Worm (Caenorhabditis elegans) whole organism, L2 larva: ENCODE measurements around the gene hrg-4.
A peak's percentile ranks its signal among the peaks of the same experiment; 100 is the strongest.
"Not testable (repeated sequence)": the region's sequence is repeated elsewhere in the genome, so short reads cannot be mapped to it uniquely, and the experiment has no call there.

Source experiments
- C34F6.9 ChIP-seq: fragments of 150-350 bp; optimal IDR thresholded peaks from 2 replicates; lab custom pipeline; 2014; ENCODE audit warnings: missing biosample characterization, missing genetic modification characterization
- F13H6.1 ChIP-seq: sonication (generic microtip); optimal IDR thresholded peaks from 2 replicates; lab custom pipeline; 2016; ENCODE audit warnings: missing genetic modification characterization, missing compliant biosample characterization
- R02D3.7 ChIP-seq: fragments of 150-350 bp; optimal IDR thresholded peaks from 2 replicates; lab custom pipeline; 2014; ENCODE audit warnings: missing biosample characterization, missing genetic modification characterization
- aly-2 ChIP-seq: fragments of 150-350 bp; optimal IDR thresholded peaks from 2 replicates; lab custom pipeline; 2014; ENCODE audit warnings: missing biosample characterization, missing genetic modification characterization
- ama-1 ChIP-seq: fragments of 150-350 bp; optimal IDR thresholded peaks from 2 replicates; lab custom pipeline; 2018; ENCODE audit warnings: inconsistent platforms
- ceh-16 ChIP-seq: fragments of 150-350 bp; optimal IDR thresholded peaks from 2 replicates; lab custom pipeline; 2014; ENCODE audit warnings: missing biosample characterization, missing genetic modification characterization
- ceh-82 ChIP-seq: fragments of 150-350 bp; optimal IDR thresholded peaks from 2 replicates; lab custom pipeline; 2014; ENCODE audit warnings: missing biosample characterization, missing genetic modification characterization
- crh-2 ChIP-seq: sonication (generic microtip); optimal IDR thresholded peaks from 2 replicates; lab custom pipeline; 2017; ENCODE audit warnings: missing biosample characterization, missing genetic modification characterization
- dmd-4 ChIP-seq: sonication (generic microtip); optimal IDR thresholded peaks from 2 replicates; lab custom pipeline; 2017; ENCODE audit warnings: missing biosample characterization, missing genetic modification characterization
- elt-1 ChIP-seq: fragments of 150-350 bp; optimal IDR thresholded peaks from 2 replicates; lab custom pipeline; 2014; ENCODE audit warnings: missing biosample characterization, missing genetic modification characterization
- elt-3 ChIP-seq: sonication (generic microtip); optimal IDR thresholded peaks from 2 replicates; lab custom pipeline; 2017; ENCODE audit warnings: missing biosample characterization, missing genetic modification characterization
- fos-1 ChIP-seq: fragments of 150-350 bp; optimal IDR thresholded peaks from 2 replicates; lab custom pipeline; 2014; ENCODE audit warnings: missing biosample characterization, missing genetic modification characterization
- gmeb-1 ChIP-seq: fragments of 150-350 bp; optimal IDR thresholded peaks from 2 replicates; lab custom pipeline; 2014; ENCODE audit warnings: missing biosample characterization, missing genetic modification characterization
- lin-11 ChIP-seq: fragments of 150-350 bp; sonication (generic microtip); optimal IDR thresholded peaks from 2 replicates; lab custom pipeline; 2014; ENCODE audit warnings: missing biosample characterization, missing genetic modification characterization, inconsistent platforms, mixed read lengths
- lin-39 ChIP-seq: fragments of 150-350 bp; optimal IDR thresholded peaks from 2 replicates; lab custom pipeline; 2014; ENCODE audit warnings: missing biosample characterization, missing genetic modification reagents, missing genetic modification characterization
- lsy-2 ChIP-seq, 2 experiments: fragments of 150-350 bp in 1 of 2; sonication (generic microtip) in 1 of 2; optimal IDR thresholded peaks; 2 replicates each; lab custom pipeline; 2014 to 2017; ENCODE audit warnings: missing biosample characterization in 2 of 2, missing genetic modification characterization in 2 of 2
- mab-5 ChIP-seq: fragments of 150-350 bp; optimal IDR thresholded peaks from 2 replicates; lab custom pipeline; 2014; ENCODE audit warnings: missing biosample characterization, missing genetic modification characterization
- nhr-10 ChIP-seq: sonication (generic microtip); optimal IDR thresholded peaks from 2 replicates; lab custom pipeline; 2017; ENCODE audit warnings: missing biosample characterization, missing genetic modification characterization
- nhr-11 ChIP-seq: fragments of 150-350 bp; optimal IDR thresholded peaks from 2 replicates; lab custom pipeline; 2014; ENCODE audit warnings: missing biosample characterization, missing genetic modification characterization
- nhr-12 ChIP-seq: fragments of 150-350 bp; optimal IDR thresholded peaks from 2 replicates; lab custom pipeline; 2014; ENCODE audit warnings: missing biosample characterization, missing genetic modification characterization
- nhr-129 ChIP-seq: fragments of 150-350 bp; optimal IDR thresholded peaks from 2 replicates; lab custom pipeline; 2014; ENCODE audit warnings: missing biosample characterization, missing genetic modification characterization
- nhr-21 ChIP-seq: fragments of 150-350 bp; optimal IDR thresholded peaks from 2 replicates; lab custom pipeline; 2014; ENCODE audit warnings: missing biosample characterization, missing genetic modification characterization
- nhr-237 ChIP-seq: fragments of 150-350 bp; optimal IDR thresholded peaks from 2 replicates; lab custom pipeline; 2014; ENCODE audit warnings: missing biosample characterization, missing genetic modification characterization
- nhr-25 ChIP-seq: fragments of 150-350 bp; sonication (generic microtip); optimal IDR thresholded peaks from 3 replicates; lab custom pipeline; 2014; ENCODE audit warnings: missing biosample characterization, missing genetic modification characterization
- nhr-77 ChIP-seq: fragments of 150-350 bp; optimal IDR thresholded peaks from 2 replicates; lab custom pipeline; 2014; ENCODE audit warnings: missing biosample characterization, missing genetic modification characterization
- sem-4 ChIP-seq: fragments of 150-350 bp; optimal IDR thresholded peaks from 2 replicates; lab custom pipeline; 2014; ENCODE audit warnings: missing biosample characterization, missing genetic modification reagents, missing genetic modification characterization
- skn-1 ChIP-seq: sonication (generic microtip); optimal IDR thresholded peaks from 2 replicates; lab custom pipeline; 2017; ENCODE audit warnings: missing biosample characterization, missing genetic modification characterization
- sma-3 ChIP-seq: sonication (generic microtip); optimal IDR thresholded peaks from 2 replicates; lab custom pipeline; 2016; ENCODE audit warnings: missing genetic modification reagents, missing genetic modification characterization, missing compliant biosample characterization
- sma-9 ChIP-seq, 2 experiments: fragments of 150-350 bp in 1 of 2; sonication (generic microtip) in 1 of 2; optimal IDR thresholded peaks; 2 replicates each; lab custom pipeline; 2014 to 2016; ENCODE audit warnings: missing genetic modification characterization in 2 of 2, mild to moderate bottlenecking in 1 of 2, missing biosample characterization in 1 of 2, missing compliant biosample characterization in 1 of 2, missing genetic modification reagents in 1 of 2, moderate library complexity in 1 of 2
- unc-39 ChIP-seq: fragments of 150-350 bp; optimal IDR thresholded peaks from 2 replicates; lab custom pipeline; 2014; ENCODE audit warnings: missing biosample characterization, missing genetic modification characterization
- unc-55 ChIP-seq: fragments of 150-350 bp; sonication (generic microtip); optimal IDR thresholded peaks from 3 replicates; lab custom pipeline; 2014; ENCODE audit warnings: missing biosample characterization, missing genetic modification reagents, missing genetic modification characterization
- unc-62 ChIP-seq: fragments of 150-350 bp; optimal IDR thresholded peaks from 2 replicates; lab custom pipeline; 2014; ENCODE audit warnings: missing biosample characterization, missing genetic modification reagents, missing genetic modification characterization
- zag-1 ChIP-seq: fragments of 150-350 bp; optimal IDR thresholded peaks from 2 replicates; lab custom pipeline; 2014; ENCODE audit warnings: missing biosample characterization, missing genetic modification characterization
- ztf-11 ChIP-seq: sonication (generic microtip); optimal IDR thresholded peaks from 2 replicates; lab custom pipeline; 2017; ENCODE audit warnings: missing biosample characterization, missing genetic modification characterization
- ztf-4 ChIP-seq: fragments of 150-350 bp; optimal IDR thresholded peaks from 2 replicates; lab custom pipeline; 2014; ENCODE audit warnings: missing biosample characterization, missing genetic modification characterization

Gene hrg-4

DNA sequence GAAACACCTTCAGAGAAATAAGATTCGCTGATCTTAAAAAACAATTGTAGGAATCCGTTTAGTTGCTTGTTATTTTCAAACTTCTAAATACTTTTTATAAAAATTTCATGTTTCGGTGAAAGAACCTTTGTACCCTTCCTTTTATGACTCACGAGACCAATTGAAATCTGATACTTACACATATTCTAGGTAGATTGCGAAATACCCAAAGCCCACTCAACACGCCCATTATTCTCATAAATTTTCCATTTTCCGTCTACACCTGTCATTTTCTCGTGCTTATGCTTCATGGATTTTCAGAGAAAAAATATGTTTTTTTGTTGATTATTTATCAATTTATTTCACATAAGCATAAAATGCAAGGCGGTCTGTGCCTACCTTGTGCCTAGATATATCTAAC lies 24.4 kb downstream of the hrg-4 start:
- TF ChIP-seq nhr-10 (tag; lab: Kevin White, UChicago), result no peak
- peak in 1 of 2 experiments; percentile 6 for TF ChIP-seq lsy-2 (tag; optimal IDR thresholded peaks at IDR 0.05; lab: Kevin White, UChicago)

DNA sequence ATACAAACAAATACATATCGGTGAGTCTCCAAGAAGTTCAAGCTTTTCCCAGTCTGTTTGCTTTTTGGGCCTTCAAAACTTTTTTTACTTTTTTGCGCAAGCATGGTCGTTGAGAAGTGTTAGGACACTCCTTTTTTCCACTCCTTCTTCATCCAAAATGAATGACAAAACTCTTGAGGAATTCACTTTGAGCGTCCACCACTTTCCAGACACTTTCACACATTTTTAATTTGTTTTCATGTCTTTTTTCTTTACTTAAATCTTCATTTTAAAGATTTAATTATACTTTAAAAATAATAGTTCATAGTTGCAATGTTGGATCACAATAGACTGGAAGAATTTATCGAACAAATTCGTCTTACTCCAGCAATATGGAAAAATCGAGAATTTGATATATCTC lies 26.5 kb downstream of the hrg-4 start, which contains the start of gene F13H10.1:
TSS of gene F13H10.1 (plus strand) at position 301 of the 400 bp plus-strand sequence.
- peak; percentile 12 for TF ChIP-seq unc-55 (GFP tag; lab: Kevin White, UChicago)
- no peak for TF ChIP-seq ceh-82 (tag; lab: Kevin White, UChicago)
- TF ChIP-seq nhr-77, result no peak

DNA sequence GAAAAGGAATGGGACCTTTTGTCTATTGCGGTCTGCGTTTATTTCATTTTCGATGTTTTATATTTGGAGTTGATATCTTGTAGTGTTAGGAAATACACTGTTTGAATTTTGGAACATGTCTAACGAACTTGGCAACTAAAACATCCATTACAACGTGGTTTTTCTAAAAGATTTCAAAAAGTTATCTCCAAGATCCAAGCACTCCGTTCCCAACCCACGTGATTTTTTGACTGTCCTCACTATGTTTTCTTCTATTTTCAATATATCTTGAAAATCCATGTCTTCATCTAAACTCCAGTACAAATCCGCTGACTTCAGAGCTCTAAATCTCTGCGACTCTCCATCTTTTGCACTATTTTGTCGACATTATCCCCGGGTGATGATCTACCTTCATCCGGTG lies 29.2 kb downstream of the hrg-4 start, which contains the start of gene F13H10.9:
TSS of gene F13H10.9 (plus strand) at position 301 of the 400 bp plus-strand sequence.
- no peak for TF ChIP-seq ztf-11 (tag; lab: Kevin White, UChicago)
- TF ChIP-seq unc-55 (GFP tag; lab: Kevin White, UChicago), result no peak
- TF ChIP-seq nhr-129 (tag; lab: Kevin White, UChicago), result no peak
- TF ChIP-seq unc-39, result no peak
- no peak for TF ChIP-seq dmd-4 (tag; lab: Kevin White, UChicago)
- no peak for TF ChIP-seq fos-1 (tag; lab: Kevin White, UChicago)
- TF ChIP-seq nhr-10 (tag; lab: Kevin White, UChicago), result no peak
- TF ChIP-seq nhr-77, result no peak
- no peak for TF ChIP-seq crh-2 (tag; lab: Kevin White, UChicago)
- TF ChIP-seq unc-62 (GFP tag; lab: Kevin White, UChicago), result no peak
- TF ChIP-seq sma-9 (GFP tag; optimal IDR thresholded peaks at IDR 0.05; lab: Kevin White, UChicago), result no peak
- TF ChIP-seq sma-9 (tag; optimal IDR thresholded peaks at IDR 0.05; lab: Kevin White, UChicago), result no peak
- no peak for TF ChIP-seq elt-1
- TF ChIP-seq gmeb-1, result no peak
- TF ChIP-seq C34F6.9, result no peak
- no peak for TF ChIP-seq R02D3.7

DNA sequence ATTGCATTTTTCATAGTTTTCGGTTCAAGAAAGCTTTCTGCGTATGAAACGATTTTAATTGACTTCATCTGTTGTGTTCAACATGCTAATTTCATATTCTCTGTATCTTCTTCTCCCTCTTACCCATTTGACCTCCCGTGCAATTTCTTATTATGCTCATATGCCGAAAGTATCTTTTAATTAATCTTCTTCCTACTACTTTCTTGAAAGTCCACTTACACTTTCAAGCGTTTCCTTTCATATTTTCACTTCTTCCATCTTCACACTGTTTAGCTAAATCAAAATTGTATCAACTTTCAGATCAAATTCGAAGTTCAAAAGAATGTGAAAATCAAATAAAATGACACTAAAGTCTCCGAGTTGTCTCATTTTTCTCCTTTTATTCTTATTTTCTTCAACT lies 40.1 kb downstream of the hrg-4 start, which contains the start of gene F13H10.5:
TSS of gene F13H10.5 (plus strand) at position 301 of the 400 bp plus-strand sequence.
- TF ChIP-seq lin-39 (no peak), elt-3 (tag; lab: Kevin White, UChicago) (no peak), C34F6.9 (no peak), skn-1 (tag; lab: Kevin White, UChicago) (no peak), lsy-2 (tag; optimal IDR thresholded peaks at IDR 0.05; lab: Kevin White, UChicago) (no peak), nhr-21 (no peak), nhr-12 (tag; lab: Kevin White, UChicago) (no peak), sma-3 (GFP tag; lab: Kevin White, UChicago) (no peak), ztf-4 (tag; lab: Kevin White, UChicago) (no peak), nhr-11 (tag; lab: Kevin White, UChicago) (no peak), fos-1 (tag; lab: Kevin White, UChicago) (no peak), ceh-16 (no peak), ama-1 (lab: Kevin White, UChicago) (no peak), aly-2 (no peak), nhr-10 (tag; lab: Kevin White, UChicago) (no peak), sem-4 (tag; lab: Kevin White, UChicago) (no peak), elt-1 (no peak), F13H6.1 (no peak), zag-1 (tag; lab: Kevin White, UChicago) (no peak)

DNA sequence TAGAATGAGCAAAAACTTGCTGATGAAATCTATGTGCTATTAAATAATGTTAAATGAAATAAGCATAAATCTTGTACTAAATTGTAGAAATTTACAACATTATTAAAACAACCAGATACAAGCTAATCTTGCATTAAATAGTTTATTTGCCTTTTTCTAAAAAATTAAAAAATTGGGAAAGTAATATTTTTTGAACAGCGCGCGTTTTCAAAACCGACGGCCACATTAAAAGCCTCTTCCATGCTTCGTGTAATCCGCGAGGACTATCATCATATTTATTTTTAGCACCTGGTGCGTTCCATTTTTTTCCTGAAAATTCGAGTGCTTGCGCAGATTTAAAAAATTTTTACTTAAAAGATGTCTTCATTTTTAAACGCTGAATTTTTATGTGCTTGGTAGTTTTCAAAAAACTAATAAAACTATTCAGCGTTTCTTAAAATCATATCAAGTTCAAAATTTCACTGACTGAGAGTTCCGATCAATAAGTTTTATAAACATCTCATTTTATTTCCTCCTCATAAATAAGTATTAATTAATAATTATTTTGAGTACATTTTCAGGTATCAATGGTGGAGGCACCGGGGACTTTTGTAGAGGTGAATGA lies 43.3 kb downstream of the hrg-4 start, which contains the start of gene Y43E12A.3:
TSS of gene Y43E12A.3 (plus strand) at position 554 of the 604 bp plus-strand sequence.
- TF ChIP-seq mab-5 (tag; lab: Kevin White, UChicago); ceh-16; zag-1 (tag; lab: Kevin White, UChicago): not testable (repeated sequence)

DNA sequence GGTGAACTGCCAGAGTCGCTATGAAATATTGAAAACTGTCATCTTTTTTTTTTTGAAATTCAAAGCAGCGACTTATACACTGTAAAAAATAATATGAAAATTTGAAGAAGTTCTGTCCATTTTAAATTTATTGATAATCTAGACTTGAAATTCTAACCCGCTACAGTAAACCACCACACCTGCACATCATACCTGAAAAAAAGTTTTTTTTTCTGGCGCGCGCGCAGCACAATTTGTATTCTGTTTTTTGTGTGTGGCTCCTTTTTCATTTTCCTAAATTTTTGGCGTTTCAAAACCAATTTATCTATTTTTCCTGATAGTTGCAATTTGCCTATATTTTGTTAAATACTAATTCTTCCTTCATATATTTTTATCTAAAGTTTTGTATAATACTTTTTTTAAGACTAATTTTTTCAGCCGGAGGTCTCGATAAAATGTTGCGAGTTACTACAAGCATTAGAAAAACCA lies 45.2 kb downstream of the hrg-4 start, which contains the start of gene cyb-2.1:
TSS of gene cyb-2.1 (plus strand) at position 418 of the 468 bp plus-strand sequence.
- TF ChIP-seq C34F6.9 (no peak), lin-11 (no peak), nhr-237 (tag; lab: Kevin White, UChicago) (no peak), nhr-25 (tag; lab: Kevin White, UChicago) (no peak)
